Fruit fly (Drosophila melanogaster): ENCODE data around the gene Dnaaf5.

Dnaaf5 gene

DNA sequence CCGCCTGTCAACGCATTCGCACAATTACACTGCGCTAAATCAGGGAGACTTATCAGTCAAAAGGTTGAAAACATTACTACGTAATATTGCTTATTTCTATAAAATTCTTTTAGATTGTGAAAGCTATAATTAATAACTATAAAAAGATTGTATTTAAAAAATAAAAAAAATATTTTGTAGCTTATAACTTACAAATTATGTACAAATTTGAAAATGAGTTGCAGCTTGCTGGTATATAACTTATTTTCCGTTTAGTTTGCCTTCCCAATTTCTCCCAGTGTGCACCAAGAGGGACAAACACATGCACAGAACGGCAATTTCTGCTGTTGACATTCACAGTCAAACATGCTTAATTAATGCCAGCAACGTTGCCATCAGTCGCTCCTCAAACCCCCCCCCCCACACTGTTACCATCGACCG lies 7.8 kb downstream of the Dnaaf5 start (continued):
- peak; percentile 64; the same call in 1 of the 3 replicates for TF ChIP-seq CG7357 (GFP tag; IDR thresholded peaks at IDR 0.05)
- TF ChIP-seq CG10654 (GFP tag; optimal IDR thresholded peaks at IDR 0.05), result peak; percentile 47
- no peak for TF ChIP-seq CG1792 (GFP tag; optimal IDR thresholded peaks at IDR 0.05)
- TF ChIP-seq Antp (GFP tag; optimal IDR thresholded peaks at IDR 0.05), result no peak
- TF ChIP-seq eyg (GFP tag; optimal IDR thresholded peaks at IDR 0.05), result no peak
- no peak for TF ChIP-seq disco-r (GFP tag; optimal IDR thresholded peaks at IDR 0.05)
- TF ChIP-seq wdn (GFP tag; IDR thresholded peaks at IDR 0.05), result no peak
- TF ChIP-seq Gsc (GFP tag; IDR thresholded peaks at IDR 0.05), result 0 out of 2 replicates have a peak, but pooled peaks have one; percentile 28
- no peak for TF ChIP-seq Opbp (GFP tag; IDR thresholded peaks at IDR 0.05; ENCODE audit: partially characterized antibody)
- peak; percentile 67 for TF ChIP-seq CG15269 (tag; optimal IDR thresholded peaks at IDR 0.05)
- TF ChIP-seq CG10431 (GFP tag; optimal IDR thresholded peaks at IDR 0.05), result no peak
- TF ChIP-seq lola (GFP tag; optimal IDR thresholded peaks at IDR 0.05), result peak in 1 of 3 experiments; percentile 48
- no peak for TF ChIP-seq chm (GFP tag; IDR thresholded peaks at IDR 0.05)
- TF ChIP-seq CG4328 (GFP tag; optimal IDR thresholded peaks at IDR 0.05), result peak; percentile 9
- peak; percentile 42 for TF ChIP-seq fd3F (GFP tag; optimal IDR thresholded peaks at IDR 0.05)
- TF ChIP-seq z (GFP tag; IDR thresholded peaks at IDR 0.05), result no peak
- TF ChIP-seq CG6791 (GFP tag; IDR thresholded peaks at IDR 0.05; ENCODE audit: partially characterized antibody), result no peak
- peak; percentile 68 for TF ChIP-seq slbo (GFP tag; IDR thresholded peaks at IDR 0.05)
- TF ChIP-seq onecut (GFP tag; IDR thresholded peaks at IDR 0.05), result no peak
- TF ChIP-seq ac (GFP tag; optimal IDR thresholded peaks at IDR 0.05), result no peak
- TF ChIP-seq Dp (GFP tag; optimal IDR thresholded peaks at IDR 0.05), result no peak
- TF ChIP-seq Hr78 (GFP tag; optimal IDR thresholded peaks at IDR 0.05), result peak in 1 of 2 experiments; percentile 27
- TF ChIP-seq wor (GFP tag; IDR thresholded peaks at IDR 0.05), result peak; percentile 55
- no peak; the same call in 1 of the 2 replicates for TF ChIP-seq CG1024 (GFP tag; IDR thresholded peaks at IDR 0.05)
- TF ChIP-seq pan (optimal IDR thresholded peaks at IDR 0.05), result no peak
- TF ChIP-seq pan (GFP tag; optimal IDR thresholded peaks at IDR 0.05 in 1 of 2, IDR thresholded peaks at IDR 0.05 in 1 of 2), result peak in 1 of 2 experiments; percentile 51
- no peak for TF ChIP-seq schlank (tag; optimal IDR thresholded peaks at IDR 0.05)
- peak; percentile 63 for TF ChIP-seq Dek (tag; optimal IDR thresholded peaks at IDR 0.05)
- TF ChIP-seq lilli (GFP tag; optimal IDR thresholded peaks at IDR 0.05), result peak; percentile 18
- TF ChIP-seq GATAe (GFP tag; conservative IDR thresholded peaks at IDR 0.05), result 0 out of 2 replicates have a peak, but pooled peaks have one; percentile 16
- TF ChIP-seq Rx (GFP tag; IDR thresholded peaks at IDR 0.05), result no peak
- TF ChIP-seq CG2120 (GFP tag; optimal IDR thresholded peaks at IDR 0.05), result peak; percentile 39
- no peak for TF ChIP-seq psq (GFP tag; optimal IDR thresholded peaks at IDR 0.05)
- TF ChIP-seq dm (GFP tag; optimal IDR thresholded peaks at IDR 0.05), result no peak
- TF ChIP-seq ci (GFP tag; IDR thresholded peaks at IDR 0.05), result 0 out of 3 replicates have a peak, but pooled peaks have one; percentile 17
- TF ChIP-seq CG4820 (GFP tag; optimal IDR thresholded peaks at IDR 0.05), result peak; percentile 62
- TF ChIP-seq CG11093 (GFP tag; IDR thresholded peaks at IDR 0.05), result 0 out of 3 replicates have a peak, but pooled peaks have one; percentile 42
- peak; percentile 86 for TF ChIP-seq BtbVII (GFP tag; optimal IDR thresholded peaks at IDR 0.05)
- TF ChIP-seq Sin3A (optimal IDR thresholded peaks at IDR 0.05), result no peak
- peak; percentile 30 for TF ChIP-seq CG12942 (GFP tag; optimal IDR thresholded peaks at IDR 0.05)
- no peak for TF ChIP-seq Nf-YA (GFP tag; IDR thresholded peaks at IDR 0.05)
- peak; percentile 59 for TF ChIP-seq esg (GFP tag; conservative IDR thresholded peaks at IDR 0.05)
- TF ChIP-seq crol (GFP tag; IDR thresholded peaks at IDR 0.05), result no peak
- peak; percentile 29 for TF ChIP-seq CG30431 (GFP tag; optimal IDR thresholded peaks at IDR 0.05)
- TF ChIP-seq Sox102F (GFP tag; optimal IDR thresholded peaks at IDR 0.05), result peak; percentile 74
- TF ChIP-seq bigmax (GFP tag; optimal IDR thresholded peaks at IDR 0.05), result no peak
- TF ChIP-seq mam (GFP tag; optimal IDR thresholded peaks at IDR 0.05), result no peak
- TF ChIP-seq lmd (GFP tag; IDR thresholded peaks at IDR 0.05), result peak; percentile 70
- no peak for TF ChIP-seq abd-A (tag; optimal IDR thresholded peaks at IDR 0.05)
- TF ChIP-seq CG7928 (GFP tag; optimal IDR thresholded peaks at IDR 0.05), result no peak
- no peak for TF ChIP-seq ato (GFP tag; IDR thresholded peaks at IDR 0.05; ENCODE audit: partially characterized antibody)
- no peak for TF ChIP-seq maf-S (GFP tag; optimal IDR thresholded peaks at IDR 0.05)
